Fruit fly (Drosophila melanogaster): ENCODE data around the gene rumpel.

DNA sequence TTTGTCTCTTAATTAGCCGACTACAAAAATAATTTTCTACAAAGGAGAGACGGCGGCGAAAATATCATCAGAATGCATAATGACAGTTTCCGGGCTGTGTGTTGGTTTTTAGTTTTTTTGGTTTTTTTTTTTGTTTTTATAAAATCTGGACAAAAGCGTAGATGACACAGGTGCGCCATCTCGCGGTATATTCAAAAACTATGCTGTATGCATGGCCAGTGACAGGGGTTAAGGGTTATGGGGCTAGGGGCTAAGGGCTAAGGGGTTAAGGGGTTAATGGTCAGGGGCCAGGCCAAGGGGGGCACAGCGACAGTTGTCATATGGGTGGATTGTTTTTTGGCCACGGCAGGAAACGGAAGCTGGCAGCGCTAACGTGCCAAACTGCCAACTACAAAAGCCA, 4.2 kb downstream of the rumpel start:
- TF ChIP-seq lola (GFP tag; optimal IDR thresholded peaks at IDR 0.05) (no peak), GATAd (GFP tag; optimal IDR thresholded peaks at IDR 0.05) (no peak), dsf (GFP tag; optimal IDR thresholded peaks at IDR 0.05; ENCODE audit: borderline replicate concordance) (no peak), Hr78 (GFP tag; optimal IDR thresholded peaks at IDR 0.05) (no peak), foxo (GFP tag; optimal IDR thresholded peaks at IDR 0.05) (no peak), Jra (GFP tag; optimal IDR thresholded peaks at IDR 0.05) (no peak), br (GFP tag; optimal IDR thresholded peaks at IDR 0.05) (no peak), OdsH (GFP tag; optimal IDR thresholded peaks at IDR 0.05) (no peak), psq (GFP tag; optimal IDR thresholded peaks at IDR 0.05) (no peak)

All from whole organism, wandering third instar larva.